Worm (Caenorhabditis elegans) whole organism, midembryonic: ENCODE results near the gene T25G12.11.

Source experiments
- T22C8.4 ChIP-seq: fragments of 200-800 bp; sonication (Bioruptor generic); IDR thresholded peaks from 2 replicates; pipeline ENCODE4 v1.3.6; 2022; ENCODE audit warnings: missing genetic modification characterization, missing compliant biosample characterization
- cog-1 ChIP-seq: sonication (generic microtip); optimal IDR thresholded peaks from 2 replicates; lab custom pipeline; 2016; ENCODE audit warnings: missing genetic modification characterization, missing compliant biosample characterization
- flt-1 ChIP-seq: fragments of 200-800 bp; sonication (Bioruptor generic); IDR thresholded peaks from 2 replicates; pipeline ENCODE4 v1.3.6; 2022; ENCODE audit warnings: missing genetic modification characterization, missing compliant biosample characterization

DNA sequence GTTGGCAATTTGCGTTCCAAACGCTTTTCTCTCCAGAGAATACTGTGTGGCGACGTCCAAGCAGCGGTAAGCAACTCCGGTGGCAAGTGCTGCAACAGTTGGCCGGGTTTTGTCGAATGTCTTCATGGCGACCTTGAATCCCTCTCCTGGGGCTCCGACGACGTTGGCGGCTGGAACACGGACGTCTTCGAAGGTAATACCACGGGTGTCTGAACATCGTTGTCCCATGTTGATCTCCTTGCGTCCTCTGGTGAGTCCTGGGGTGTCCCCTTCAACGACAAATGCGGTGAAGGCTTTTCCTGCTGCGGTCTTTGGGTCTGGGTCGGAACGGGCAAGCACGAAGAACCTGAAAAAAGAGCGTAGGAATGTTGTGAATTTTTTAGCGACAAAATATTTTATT, 21.6 kb downstream of the T25G12.11 start:
- 0 out of 2 replicates have a peak, but pooled peaks have one; percentile 18 for TF ChIP-seq flt-1
- TF ChIP-seq cog-1 (tag; lab: Kevin White, UChicago), result no peak
- no peak for TF ChIP-seq T22C8.4 (GFP tag; lab: Robert Waterston, UW)
